Worm (Caenorhabditis elegans) whole organism, L3 larva: ENCODE measurements around the gene ZK370.6.

ENCODE experiments used
- ZK546.5 ChIP-seq: sonication (generic microtip); optimal IDR thresholded peaks from 2 replicates; lab custom pipeline; 2017; ENCODE audit warnings: missing biosample characterization, missing genetic modification characterization
- elt-1 ChIP-seq: fragments of 150-350 bp; optimal IDR thresholded peaks from 2 replicates; lab custom pipeline; 2014; ENCODE audit warnings: missing biosample characterization, missing genetic modification characterization

DNA sequence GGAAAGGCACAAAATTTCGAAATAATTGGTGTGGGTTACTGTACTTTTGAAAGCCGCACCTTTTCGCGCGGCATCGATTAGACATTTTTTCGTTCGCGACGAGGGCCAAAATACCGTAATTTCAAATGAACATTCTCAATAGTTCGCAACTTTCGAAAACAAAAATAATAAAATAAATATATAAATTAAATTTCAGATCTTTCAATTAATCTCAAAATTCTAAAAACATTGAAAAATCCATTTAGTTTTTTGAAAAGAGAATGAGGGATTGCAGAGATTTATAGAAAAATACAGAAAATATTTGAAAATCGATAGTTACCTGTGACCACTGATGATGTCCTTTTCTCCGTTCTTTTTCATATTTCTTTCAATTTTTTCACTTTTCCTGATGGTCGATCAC lies 42.4 kb upstream of the ZK370.6 start, which contains the start of gene K02D10.8:
- TF ChIP-seq elt-1 (tag; lab: Kevin White, UChicago) (no peak), ZK546.5 (no peak)
